Worm (Caenorhabditis elegans): ENCODE measurements around the gene srh-15.

Gene srh-15

DNA sequence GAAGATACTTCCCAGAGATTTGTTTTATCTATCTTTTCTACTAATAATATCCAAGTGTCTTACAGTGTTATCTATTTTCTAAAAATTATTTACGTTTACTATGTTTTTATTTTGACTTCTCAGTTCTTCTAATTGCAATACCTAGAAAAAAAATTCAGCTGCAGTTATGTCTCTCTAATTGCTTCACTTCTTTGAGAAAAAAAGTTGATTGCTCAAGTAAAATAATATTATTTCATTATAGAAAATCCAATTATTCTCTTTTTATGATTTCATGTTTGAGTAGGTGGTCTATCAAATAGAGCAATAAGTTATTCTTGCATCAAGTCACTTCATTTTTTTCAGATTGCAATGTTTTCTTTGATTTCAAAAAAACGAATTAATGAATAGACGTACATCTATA is 45.7 kb downstream of the srh-15 start:
- TF ChIP-seq ceh-13 (GFP tag; optimal IDR thresholded peaks at IDR 0.05) (no peak), hmbx-1 (tag; optimal IDR thresholded peaks at IDR 0.05) (no peak), hnd-1 (tag; optimal IDR thresholded peaks at IDR 0.05) (no peak)

DNA sequence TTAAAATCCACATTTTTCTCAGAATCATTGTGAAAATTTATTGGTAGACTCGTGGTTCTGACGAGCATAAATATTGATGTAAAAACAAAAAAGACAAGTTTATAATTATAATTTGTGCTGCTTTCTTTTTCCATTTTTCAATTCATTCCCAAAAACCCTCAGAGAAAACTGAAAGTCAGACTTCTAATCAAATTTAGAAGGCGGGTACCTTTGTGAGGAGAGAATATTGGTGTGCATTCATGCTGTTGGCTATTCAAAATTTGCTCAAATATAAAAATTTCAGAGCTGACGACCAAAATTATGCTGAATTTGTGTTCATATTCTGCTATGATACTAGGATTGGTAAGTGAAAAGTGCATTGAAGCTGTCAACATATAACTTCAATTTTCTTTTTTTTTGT is 46.2 kb downstream of the srh-15 start, which contains the start of gene srx-125:
TSS of gene srx-125 (plus strand) at position 301 of the 400 bp plus-strand sequence.
- TF ChIP-seq tra-4 (tag; optimal IDR thresholded peaks at IDR 0.05): no peak
- TF ChIP-seq scrt-1 (GFP tag; IDR thresholded peaks at IDR 0.05): no peak
- no peak for TF ChIP-seq ceh-13 (GFP tag; optimal IDR thresholded peaks at IDR 0.05)
- TF ChIP-seq hmg-4 (GFP tag; optimal IDR thresholded peaks at IDR 0.05): no peak

DNA sequence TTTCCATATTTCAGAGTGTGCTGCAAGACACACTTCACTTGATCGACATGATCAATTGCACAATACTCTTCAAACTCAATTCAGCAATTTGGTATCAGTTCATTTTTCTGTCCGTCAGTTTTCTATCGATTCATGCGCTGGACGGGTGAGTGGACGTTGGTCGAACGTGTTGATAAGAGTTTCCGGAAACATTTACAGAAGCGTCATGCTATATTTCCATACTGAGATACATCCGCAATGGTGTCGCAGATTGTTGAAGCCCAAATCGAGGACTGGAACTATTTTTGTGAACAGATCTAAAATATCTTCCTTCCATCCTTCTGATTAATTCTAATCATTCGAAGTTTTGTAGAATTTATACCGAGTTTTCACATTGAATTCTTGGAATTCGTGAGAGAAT is 48.9 kb downstream of the srh-15 start:
- TF ChIP-seq hmbx-1 (tag; optimal IDR thresholded peaks at IDR 0.05): no peak
- TF ChIP-seq ama-1 (optimal IDR thresholded peaks at IDR 0.05): no peak

DNA sequence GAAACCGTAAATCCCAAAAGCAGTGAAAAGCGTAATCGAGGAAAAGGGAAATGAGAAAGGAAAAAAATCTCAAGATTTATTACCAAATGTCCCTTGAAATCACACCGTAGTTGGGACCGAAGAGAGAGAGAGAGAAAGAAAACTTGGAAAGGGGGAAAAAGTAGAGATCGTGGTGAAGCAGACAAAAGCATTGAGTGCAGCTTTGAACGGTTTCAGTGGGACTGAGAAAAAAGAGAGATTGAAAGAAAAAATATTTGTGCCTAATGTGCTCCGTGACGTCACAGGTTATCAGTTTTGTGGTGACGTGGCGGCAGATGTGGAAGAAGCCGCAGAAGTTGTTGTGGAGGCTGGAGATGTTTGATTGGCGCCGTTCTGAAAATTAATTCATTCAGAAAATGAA is 49.5 kb downstream of the srh-15 start:
- TF ChIP-seq B0310.2 (tag; optimal IDR thresholded peaks at IDR 0.05): no peak
- TF ChIP-seq hnd-1 (tag; optimal IDR thresholded peaks at IDR 0.05): no peak
- no peak for TF ChIP-seq scrt-1 (GFP tag; IDR thresholded peaks at IDR 0.05)

DNA sequence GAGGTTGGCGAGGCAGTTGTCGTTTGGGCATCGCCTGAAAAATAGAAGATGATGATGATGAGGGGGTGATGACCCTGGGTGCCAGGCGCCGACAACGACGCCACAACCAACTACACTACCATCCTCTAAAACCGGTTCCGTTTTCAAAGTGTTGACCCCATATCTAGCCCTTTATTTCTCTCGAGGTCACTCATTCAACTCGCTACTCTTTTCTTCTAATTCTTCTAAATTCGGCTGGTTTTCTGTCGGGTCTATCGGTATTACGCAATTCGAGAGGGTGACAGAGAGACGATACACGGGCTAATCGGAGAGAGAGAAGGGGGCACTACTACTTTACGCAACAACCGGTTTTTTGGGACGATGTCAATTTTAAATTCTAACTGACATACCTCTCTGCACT is 50.6 kb downstream of the srh-15 start:
- TF ChIP-seq ets-7 (tag; optimal IDR thresholded peaks at IDR 0.05): no peak
- TF ChIP-seq B0310.2 (tag; optimal IDR thresholded peaks at IDR 0.05): no peak
- no peak for TF ChIP-seq tbx-11 (GFP tag; IDR thresholded peaks at IDR 0.05)
- no peak for TF ChIP-seq F13C5.2 (tag; optimal IDR thresholded peaks at IDR 0.05)
- no peak for TF ChIP-seq tbx-37 (GFP tag; conservative IDR thresholded peaks at IDR 0.05)
- no peak for TF ChIP-seq hmbx-1 (tag; optimal IDR thresholded peaks at IDR 0.05)
- TF ChIP-seq ama-1 (optimal IDR thresholded peaks at IDR 0.05): no peak
- no peak for TF ChIP-seq aly-1 (tag; optimal IDR thresholded peaks at IDR 0.05)
- no peak for TF ChIP-seq ceh-36 (tag; optimal IDR thresholded peaks at IDR 0.05)
- TF ChIP-seq hmg-4 (GFP tag; optimal IDR thresholded peaks at IDR 0.05): no peak
- no peak for TF ChIP-seq scrt-1 (GFP tag; IDR thresholded peaks at IDR 0.05)
- no peak for TF ChIP-seq tra-4 (tag; optimal IDR thresholded peaks at IDR 0.05)
- TF ChIP-seq hnd-1 (tag; optimal IDR thresholded peaks at IDR 0.05): no peak
- no peak for TF ChIP-seq flt-1 (GFP tag; IDR thresholded peaks at IDR 0.05)
- no peak for TF ChIP-seq ceh-13 (GFP tag; optimal IDR thresholded peaks at IDR 0.05)
- no peak for TF ChIP-seq pes-1 (GFP tag; IDR thresholded peaks at IDR 0.05)
- TF ChIP-seq sea-1 (GFP tag; conservative IDR thresholded peaks at IDR 0.05): no peak
